Worm (Caenorhabditis elegans) whole organism, early embryonic: Measurements from ENCODE around the gene ZC196.8.
"Not testable (repeated sequence)": the region's sequence is repeated elsewhere in the genome, so short reads cannot be mapped to it uniquely, and the experiment has no call there.

Source experiments
- B0310.2 ChIP-seq: sonication (generic microtip); optimal IDR thresholded peaks from 2 replicates; lab custom pipeline; 2016; ENCODE audit warnings: mild to moderate bottlenecking, missing genetic modification characterization, missing compliant biosample characterization
- F13C5.2 ChIP-seq: sonication (generic microtip); optimal IDR thresholded peaks from 2 replicates; lab custom pipeline; 2017; ENCODE audit warnings: mild to moderate bottlenecking, missing genetic modification characterization, inconsistent platforms, missing compliant biosample characterization
- aly-1 ChIP-seq: sonication (generic microtip); optimal IDR thresholded peaks from 2 replicates; lab custom pipeline; 2016; ENCODE audit warnings: missing genetic modification characterization, missing compliant biosample characterization
- ama-1 ChIP-seq: fragments of 150-350 bp; optimal IDR thresholded peaks from 2 replicates; lab custom pipeline; 2014
- ceh-13 ChIP-seq: fragments of 200-800 bp; sonication (Bioruptor generic); optimal IDR thresholded peaks from 2 replicates; lab custom pipeline; 2018; ENCODE audit warnings: mild to moderate bottlenecking, missing genetic modification characterization, missing compliant biosample characterization
- ceh-36 ChIP-seq: sonication (generic microtip); optimal IDR thresholded peaks from 2 replicates; lab custom pipeline; 2016; ENCODE audit warnings: missing genetic modification characterization, inconsistent platforms, missing compliant biosample characterization
- ets-7 ChIP-seq: sonication (generic microtip); optimal IDR thresholded peaks from 2 replicates; lab custom pipeline; 2016; ENCODE audit warnings: missing genotype, missing genetic modification characterization, missing compliant biosample characterization
- flt-1 ChIP-seq: fragments of 200-800 bp; sonication (Bioruptor generic); IDR thresholded peaks from 2 replicates; pipeline ENCODE4 v1.3.6; 2022; ENCODE audit warnings: missing genetic modification characterization, missing compliant biosample characterization
- hmbx-1 ChIP-seq: sonication (generic microtip); optimal IDR thresholded peaks from 2 replicates; lab custom pipeline; 2016; ENCODE audit warnings: mild to moderate bottlenecking, missing genetic modification characterization, missing compliant biosample characterization
- hmg-4 ChIP-seq: fragments of 200-800 bp; sonication (Bioruptor generic); optimal IDR thresholded peaks from 2 replicates; lab custom pipeline; 2018; ENCODE audit warnings: mild to moderate bottlenecking, missing genetic modification characterization, missing compliant biosample characterization
- hnd-1 ChIP-seq: sonication (generic microtip); optimal IDR thresholded peaks from 2 replicates; lab custom pipeline; 2016; ENCODE audit warnings: missing genetic modification characterization, missing compliant biosample characterization
- pes-1 ChIP-seq: fragments of 200-800 bp; sonication (Bioruptor generic); IDR thresholded peaks from 2 replicates; pipeline ENCODE4 v1.3.6; 2022; ENCODE audit warnings: missing genetic modification reagents, missing genetic modification characterization, missing compliant biosample characterization
- scrt-1 ChIP-seq: fragments of 200-800 bp; sonication (Bioruptor generic); IDR thresholded peaks from 2 replicates; pipeline ENCODE4 v1.3.6; 2022; ENCODE audit warnings: missing genetic modification characterization, missing compliant biosample characterization
- sea-1 ChIP-seq: fragments of 200-800 bp; sonication (Bioruptor generic); conservative IDR thresholded peaks from 2 replicates; pipeline ENCODE4 v1.3.6; 2022; ENCODE audit warnings: missing genetic modification characterization, missing compliant biosample characterization
- tbx-11 ChIP-seq: fragments of 200-800 bp; sonication (Bioruptor generic); IDR thresholded peaks from 2 replicates; pipeline ENCODE4 v1.3.6; 2022; ENCODE audit warnings: missing genetic modification characterization, missing compliant biosample characterization
- tbx-37 ChIP-seq: fragments of 200-800 bp; sonication (Bioruptor generic); conservative IDR thresholded peaks from 2 replicates; pipeline ENCODE4 v1.3.6; 2022; ENCODE audit warnings: missing genetic modification reagents, missing genetic modification characterization, missing compliant biosample characterization
- tra-4 ChIP-seq: sonication (generic microtip); optimal IDR thresholded peaks from 2 replicates; lab custom pipeline; 2017; ENCODE audit warnings: missing genetic modification characterization, missing compliant biosample characterization

The ZC196.8 gene

DNA sequence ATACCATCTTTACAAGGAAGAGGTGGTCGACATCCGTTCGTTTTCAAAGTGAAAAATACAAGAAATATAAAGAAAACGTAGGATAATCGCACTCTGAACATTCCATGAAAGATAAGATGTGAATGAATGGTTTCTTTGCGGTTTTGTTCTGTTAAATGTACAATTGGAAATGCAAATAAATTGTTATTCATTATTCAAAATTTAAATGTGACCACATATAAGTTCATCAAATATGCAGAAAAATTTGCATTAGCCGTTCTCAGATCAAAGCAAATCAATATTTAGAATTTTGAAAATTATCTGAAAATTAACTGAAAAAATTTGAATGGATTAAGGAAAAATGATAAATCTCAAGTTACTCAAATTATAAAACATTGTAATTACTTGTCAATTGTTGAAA lies 10.2 kb downstream of the ZC196.8 start, which contains the start of gene ZC178.2:
Gene ZC178.2, minus strand, starts transcription at position 101 of the 400 bp plus-strand sequence.
- no peak for TF ChIP-seq ceh-36 (tag; lab: Kevin White, UChicago)
- TF ChIP-seq aly-1 (tag; lab: Kevin White, UChicago), result no peak
- TF ChIP-seq tbx-11 (GFP tag; lab: Robert Waterston, UW), result no peak
- no peak for TF ChIP-seq scrt-1 (GFP tag; lab: Robert Waterston, UW)
- no peak for TF ChIP-seq tra-4 (tag; lab: Kevin White, UChicago)
- TF ChIP-seq B0310.2 (tag; lab: Kevin White, UChicago), result no peak
- no peak for TF ChIP-seq hmbx-1 (tag; lab: Kevin White, UChicago)
- no peak for TF ChIP-seq ama-1
- no peak for TF ChIP-seq pes-1 (GFP tag; lab: Robert Waterston, UW)
- TF ChIP-seq F13C5.2 (tag; lab: Kevin White, UChicago), result no peak
- TF ChIP-seq ets-7, result no peak
- no peak for TF ChIP-seq hmg-4 (GFP tag; lab: Kevin White, UChicago)
- no peak for TF ChIP-seq sea-1
- TF ChIP-seq flt-1 (GFP tag; lab: Robert Waterston, UW), result no peak
- TF ChIP-seq ceh-13 (GFP tag; lab: Kevin White, UChicago), result no peak
- no peak for TF ChIP-seq hnd-1 (tag; lab: Kevin White, UChicago)
- TF ChIP-seq tbx-37 (GFP tag; lab: Robert Waterston, UW), result no peak

DNA sequence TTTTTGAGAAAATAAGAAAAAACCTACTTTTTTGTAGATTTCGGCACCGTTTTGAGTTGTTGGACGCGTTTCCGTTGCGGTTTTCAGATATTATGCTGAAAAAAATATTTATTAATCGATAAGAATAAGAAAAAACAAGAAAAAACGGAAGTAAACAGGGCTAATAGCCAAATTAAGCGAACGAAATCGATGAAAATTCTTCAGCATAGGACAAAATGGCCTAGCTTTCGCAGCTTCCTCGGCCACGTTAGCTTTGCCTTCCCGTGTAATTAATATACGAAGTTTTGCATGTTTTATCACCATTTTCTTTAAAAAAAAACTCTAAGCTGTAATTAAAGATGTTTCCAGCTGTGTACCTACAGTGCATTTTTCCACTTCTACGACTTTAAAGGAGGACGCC lies 25.8 kb downstream of the ZC196.8 start, which contains the start of gene ZC190.10:
Gene ZC190.10, minus strand, starts transcription at position 101 of the 400 bp plus-strand sequence.
- TF ChIP-seq hmbx-1 (tag; lab: Kevin White, UChicago); pes-1 (GFP tag; lab: Robert Waterston, UW); aly-1 (tag; lab: Kevin White, UChicago): not testable (repeated sequence)

DNA sequence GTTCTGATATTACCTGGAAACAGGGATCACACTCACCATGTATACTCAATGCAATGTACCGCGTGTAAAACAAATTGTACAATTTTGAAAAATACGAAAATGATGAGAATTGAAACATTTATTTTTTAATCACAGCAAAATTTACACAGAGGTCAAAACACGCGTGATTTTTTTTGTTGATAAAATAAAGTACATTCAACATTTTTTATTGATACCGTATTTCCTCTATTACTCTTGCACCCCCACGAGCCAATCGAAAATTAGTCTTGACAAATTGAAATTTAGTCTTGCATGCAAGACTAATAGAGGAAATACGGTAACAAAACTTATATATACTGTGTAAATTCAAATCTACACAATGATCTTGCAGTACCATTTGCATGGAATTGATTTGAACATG lies 34.4 kb downstream of the ZC196.8 start, which contains the start of gene ZC190.8:
Gene ZC190.8, minus strand, starts transcription at position 101 of the 400 bp plus-strand sequence.
- TF ChIP-seq hmbx-1 (tag; lab: Kevin White, UChicago) (no peak), tra-4 (tag; lab: Kevin White, UChicago) (no peak), flt-1 (GFP tag; lab: Robert Waterston, UW) (no peak), tbx-37 (GFP tag; lab: Robert Waterston, UW) (no peak), ets-7 (no peak), ama-1 (no peak), ceh-13 (GFP tag; lab: Kevin White, UChicago) (no peak), hnd-1 (tag; lab: Kevin White, UChicago) (no peak), aly-1 (tag; lab: Kevin White, UChicago) (no peak), scrt-1 (GFP tag; lab: Robert Waterston, UW) (no peak), B0310.2 (tag; lab: Kevin White, UChicago) (no peak), pes-1 (GFP tag; lab: Robert Waterston, UW) (no peak), tbx-11 (GFP tag; lab: Robert Waterston, UW) (no peak), F13C5.2 (tag; lab: Kevin White, UChicago) (no peak)

DNA sequence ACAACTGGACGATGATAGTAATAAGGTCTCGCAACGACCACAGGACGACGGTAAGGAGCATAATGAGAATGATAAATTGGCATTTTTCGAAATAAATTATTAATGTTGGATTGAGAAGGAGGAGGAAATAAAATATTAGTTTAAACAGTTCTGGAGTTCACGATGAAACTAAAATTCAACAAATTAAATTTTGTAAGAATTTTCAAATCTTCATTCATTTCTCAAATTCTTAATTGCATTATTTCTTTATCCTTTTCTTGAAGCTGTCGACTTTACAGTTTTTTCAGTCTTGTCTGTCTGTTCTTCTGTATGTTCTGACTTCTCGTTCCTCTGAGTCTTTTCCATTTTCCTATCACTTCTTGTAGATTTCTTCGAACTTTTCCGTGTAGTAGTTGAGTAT lies 35.3 kb downstream of the ZC196.8 start, which contains the start of gene ZC190.7:
Gene ZC190.7, minus strand, starts transcription at position 101 of the 400 bp plus-strand sequence.
- TF ChIP-seq tbx-11 (GFP tag; lab: Robert Waterston, UW), result no peak
- no peak for TF ChIP-seq sea-1
- TF ChIP-seq B0310.2 (tag; lab: Kevin White, UChicago), result no peak
- TF ChIP-seq ama-1, result no peak
- TF ChIP-seq scrt-1 (GFP tag; lab: Robert Waterston, UW), result no peak
- no peak for TF ChIP-seq F13C5.2 (tag; lab: Kevin White, UChicago)
- no peak for TF ChIP-seq aly-1 (tag; lab: Kevin White, UChicago)
- no peak for TF ChIP-seq hmg-4 (GFP tag; lab: Kevin White, UChicago)
- TF ChIP-seq hmbx-1 (tag; lab: Kevin White, UChicago), result no peak
- TF ChIP-seq ceh-13 (GFP tag; lab: Kevin White, UChicago), result no peak
- TF ChIP-seq flt-1 (GFP tag; lab: Robert Waterston, UW), result no peak
- TF ChIP-seq ets-7, result no peak
- TF ChIP-seq ceh-36 (tag; lab: Kevin White, UChicago), result no peak
- TF ChIP-seq tra-4 (tag; lab: Kevin White, UChicago), result no peak

DNA sequence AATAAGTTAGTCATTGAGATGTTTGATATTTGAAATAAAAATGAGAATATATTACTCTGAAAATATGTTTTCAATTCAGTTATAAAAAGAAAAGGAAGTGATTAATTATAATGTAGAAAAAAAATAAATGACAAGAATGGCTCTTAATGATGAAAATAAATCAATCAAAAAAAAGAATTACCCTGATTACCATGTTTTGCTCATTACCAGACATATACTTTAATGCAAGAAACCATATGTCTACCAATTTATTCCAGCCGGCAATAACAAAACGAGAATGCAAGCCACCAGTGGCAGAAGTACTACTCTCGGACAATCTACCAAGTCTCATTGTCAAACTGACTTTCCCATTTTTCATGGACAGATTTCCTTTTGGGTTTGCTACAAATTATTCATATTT lies 38.3 kb downstream of the ZC196.8 start:
- no peak for TF ChIP-seq hmg-4 (GFP tag; lab: Kevin White, UChicago)
- no peak for TF ChIP-seq ceh-13 (GFP tag; lab: Kevin White, UChicago)

DNA sequence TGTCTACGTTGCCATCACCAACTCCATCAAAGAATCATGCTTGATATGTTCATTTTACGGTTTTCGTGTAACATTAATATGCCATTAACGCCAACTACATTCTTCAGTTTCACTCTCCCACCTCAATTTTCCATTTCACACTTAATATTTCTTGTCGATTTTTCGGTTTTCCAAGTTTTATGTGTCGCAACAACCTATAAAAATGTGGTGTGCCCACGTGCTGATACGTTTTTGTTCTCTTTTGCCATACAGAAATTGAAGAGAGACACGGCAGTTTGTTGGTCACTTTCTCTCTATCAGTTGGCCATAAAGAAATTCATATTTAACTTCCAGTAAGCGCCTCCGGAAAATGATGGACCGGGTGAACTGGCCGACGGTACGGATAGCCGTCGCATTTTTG lies 39.3 kb downstream of the ZC196.8 start, which contains the start of gene cln-3.3:
Gene cln-3.3, plus strand, starts transcription at position 334 of the 400 bp plus-strand sequence.
- TF ChIP-seq pes-1 (GFP tag; lab: Robert Waterston, UW) (no peak), flt-1 (GFP tag; lab: Robert Waterston, UW) (no peak), ceh-13 (GFP tag; lab: Kevin White, UChicago) (no peak), scrt-1 (GFP tag; lab: Robert Waterston, UW) (no peak), F13C5.2 (tag; lab: Kevin White, UChicago) (no peak), tbx-37 (GFP tag; lab: Robert Waterston, UW) (no peak), hnd-1 (tag; lab: Kevin White, UChicago) (no peak), hmg-4 (GFP tag; lab: Kevin White, UChicago) (no peak), B0310.2 (tag; lab: Kevin White, UChicago) (no peak)

DNA sequence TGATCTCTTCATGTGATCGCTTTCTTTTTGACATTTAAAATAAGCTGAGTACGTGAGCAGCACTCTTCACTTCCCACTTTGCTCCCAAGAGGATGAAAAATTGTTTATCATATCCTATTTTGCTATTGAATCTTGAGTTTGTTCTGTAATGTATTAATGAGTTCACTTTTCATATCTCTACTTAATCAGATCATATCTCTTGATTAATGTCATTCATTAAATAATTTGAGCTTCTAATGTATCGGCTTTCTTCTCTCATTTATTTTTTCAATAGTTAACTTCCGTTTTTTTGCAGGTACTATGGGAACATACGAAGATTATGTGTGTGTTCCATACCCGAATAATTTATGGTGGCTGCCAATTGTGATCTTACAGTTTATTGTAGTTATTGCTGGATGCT lies 41.0 kb downstream of the ZC196.8 start, which contains the start of gene ZC190.2:
Gene ZC190.2, plus strand, starts transcription at position 301 of the 400 bp plus-strand sequence.
- no peak for TF ChIP-seq ceh-36 (tag; lab: Kevin White, UChicago)
- TF ChIP-seq ama-1, result no peak
- TF ChIP-seq sea-1, result no peak
- TF ChIP-seq pes-1 (GFP tag; lab: Robert Waterston, UW), result no peak
- TF ChIP-seq tra-4 (tag; lab: Kevin White, UChicago), result no peak
- TF ChIP-seq hnd-1 (tag; lab: Kevin White, UChicago), result no peak
- no peak for TF ChIP-seq ceh-13 (GFP tag; lab: Kevin White, UChicago)
- TF ChIP-seq B0310.2 (tag; lab: Kevin White, UChicago), result no peak
- no peak for TF ChIP-seq F13C5.2 (tag; lab: Kevin White, UChicago)
- no peak for TF ChIP-seq hmg-4 (GFP tag; lab: Kevin White, UChicago)
- no peak for TF ChIP-seq hmbx-1 (tag; lab: Kevin White, UChicago)
